Worm (Caenorhabditis elegans): Measurements from ENCODE around the gene C09G5.13.
A peak's percentile ranks its signal among the peaks of the same experiment; 100 is the strongest.

ce11 chrII:10717124-10717523 lies at the start of gene C09G5.13:
- TF ChIP-seq skn-1 (tag; optimal IDR thresholded peaks at IDR 0.05), result no peak
- no peak for TF ChIP-seq nhr-111 (GFP tag; optimal IDR thresholded peaks at IDR 0.05)
- no peak for TF ChIP-seq ama-1 (optimal IDR thresholded peaks at IDR 0.05)
- TF ChIP-seq nhr-11 (tag; optimal IDR thresholded peaks at IDR 0.05), result no peak
- TF ChIP-seq nhr-77 (tag; optimal IDR thresholded peaks at IDR 0.05), result no peak
- no peak for TF ChIP-seq lim-7 (GFP tag; IDR thresholded peaks at IDR 0.05)
- peak in 1 of 2 experiments; percentile 22 for TF ChIP-seq unc-62 (GFP tag; optimal IDR thresholded peaks at IDR 0.05 in 1 of 2)
- TF ChIP-seq unc-62 (tag; optimal IDR thresholded peaks at IDR 0.05), result no peak

Measured in whole organism, L4 larva.